Fruit fly (Drosophila melanogaster): ENCODE results near the gene Ype.
A peak's percentile ranks its signal among the peaks of the same experiment; 100 is the strongest.

Gene Ype

DNA sequence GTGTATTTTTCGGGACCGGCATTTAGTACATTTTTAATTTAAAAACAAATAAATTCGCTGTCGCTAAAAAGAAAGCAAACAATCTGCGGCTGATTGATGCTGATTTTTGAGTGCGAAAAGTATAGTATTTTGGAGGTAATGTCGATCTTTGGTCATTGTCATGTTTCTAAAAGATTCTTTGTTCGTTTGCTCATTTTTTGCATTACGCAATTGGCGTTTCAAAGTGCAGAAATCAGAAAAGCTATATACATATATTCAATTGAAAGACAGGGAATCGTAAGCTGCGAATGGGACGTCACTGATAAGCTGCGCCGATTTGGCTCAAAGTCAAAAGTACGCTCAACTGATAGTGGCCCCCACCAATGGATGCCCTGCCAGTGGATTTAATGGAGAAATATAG is 14.7 kb downstream of the Ype start:
- no peak for TF ChIP-seq CG12768 (GFP tag; optimal IDR thresholded peaks at IDR 0.05)
- no peak for TF ChIP-seq bab1 (GFP tag; optimal IDR thresholded peaks at IDR 0.05)
- TF ChIP-seq Mnt (GFP tag; optimal IDR thresholded peaks at IDR 0.05), result no peak
- TF ChIP-seq pad (GFP tag; optimal IDR thresholded peaks at IDR 0.05), result no peak
- no peak for TF ChIP-seq CG33017 (tag; optimal IDR thresholded peaks at IDR 0.05)
- no peak for TF ChIP-seq cnc (optimal IDR thresholded peaks at IDR 0.05)
- no peak for TF ChIP-seq tj (GFP tag; optimal IDR thresholded peaks at IDR 0.05)
- no peak for TF ChIP-seq CG1620 (GFP tag; optimal IDR thresholded peaks at IDR 0.05)
- TF ChIP-seq CG7045 (GFP tag; optimal IDR thresholded peaks at IDR 0.05), result no peak
- no peak for TF ChIP-seq ovo (GFP tag; optimal IDR thresholded peaks at IDR 0.05)
- no peak for TF ChIP-seq toe (GFP tag; optimal IDR thresholded peaks at IDR 0.05)

- TF ChIP-seq CG11617 (GFP tag; optimal IDR thresholded peaks at IDR 0.05), result no peak
- TF ChIP-seq ovo (GFP tag; optimal IDR thresholded peaks at IDR 0.05), result peak; percentile 65
Measured at dm6 chrX:13371704-13372049, 15.5 kb downstream of the Ype start.

dm6 chrX:13370826-13371703 is 16.2 kb downstream of the Ype start:
- TF ChIP-seq tj (GFP tag; optimal IDR thresholded peaks at IDR 0.05) (peak; percentile 28), CG1620 (GFP tag; optimal IDR thresholded peaks at IDR 0.05) (peak; percentile 21), Clk (GFP tag; optimal IDR thresholded peaks at IDR 0.05) (no peak), CG11617 (GFP tag; optimal IDR thresholded peaks at IDR 0.05) (peak; percentile 35), cic (GFP tag; optimal IDR thresholded peaks at IDR 0.05) (peak; percentile 22), bab1 (GFP tag; optimal IDR thresholded peaks at IDR 0.05) (peak; percentile 53), pad (GFP tag; optimal IDR thresholded peaks at IDR 0.05) (no peak), CG7101 (tag; optimal IDR thresholded peaks at IDR 0.05) (peak; percentile 32), CG33017 (tag; optimal IDR thresholded peaks at IDR 0.05) (no peak), CG12768 (GFP tag; optimal IDR thresholded peaks at IDR 0.05) (peak; percentile 25), ovo (GFP tag; optimal IDR thresholded peaks at IDR 0.05) (no peak), toe (GFP tag; optimal IDR thresholded peaks at IDR 0.05) (peak; percentile 6), kay (GFP tag; ENCODE audit: borderline replicate concordance) (peak; percentile 72), Crg-1 (GFP tag; optimal IDR thresholded peaks at IDR 0.05) (peak; percentile 37), Mnt (GFP tag; optimal IDR thresholded peaks at IDR 0.05) (peak; percentile 72), CG14711 (tag; optimal IDR thresholded peaks at IDR 0.05) (peak; percentile 27)

dm6 chrX:13370306-13370705 is 16.9 kb downstream of the Ype start, which contains the start of gene CG1640:
CG1640 (plus strand) TSS chrX:13370606.
- TF ChIP-seq kay (GFP tag; ENCODE audit: borderline replicate concordance), result peak; percentile 19
- no peak for TF ChIP-seq tj (GFP tag; optimal IDR thresholded peaks at IDR 0.05)

dm6 chrX:13369438-13369837 is 17.8 kb downstream of the Ype start:
- TF ChIP-seq CG7045 (GFP tag; optimal IDR thresholded peaks at IDR 0.05) (no peak), tj (GFP tag; optimal IDR thresholded peaks at IDR 0.05) (no peak)

dm6 chrX:13368149-13368548 is 19.1 kb downstream of the Ype start, which contains the start of gene dmrt11E:
dmrt11E (plus strand) TSS chrX:13368191.
- TF ChIP-seq pad (GFP tag; optimal IDR thresholded peaks at IDR 0.05) (no peak), Mnt (GFP tag; optimal IDR thresholded peaks at IDR 0.05) (no peak), CG14711 (tag; optimal IDR thresholded peaks at IDR 0.05) (no peak), ovo (GFP tag; optimal IDR thresholded peaks at IDR 0.05) (no peak), toe (GFP tag; optimal IDR thresholded peaks at IDR 0.05) (no peak)

DNA sequence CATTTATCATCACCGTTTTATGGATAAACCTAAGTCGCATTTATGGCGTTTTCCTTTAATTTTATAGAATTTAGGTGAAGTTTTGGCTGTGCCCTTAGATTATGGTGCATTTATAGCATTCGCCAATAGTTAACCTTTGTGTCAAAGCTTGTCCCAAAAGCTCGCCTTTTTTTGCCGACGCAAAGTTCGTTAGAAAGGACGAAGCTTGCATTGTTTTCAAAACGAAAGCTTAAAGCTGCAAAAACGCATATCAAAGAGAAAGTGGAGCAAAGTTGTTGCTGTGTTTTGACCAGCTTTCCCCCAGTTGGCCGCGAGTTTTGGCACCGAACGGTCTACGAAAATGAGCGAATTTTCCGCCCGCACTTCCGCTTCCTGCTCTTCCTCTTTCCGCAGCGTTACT is 28.3 kb downstream of the Ype start, which contains the start of gene Syt12:
TSS of gene Syt12 (plus strand) at position 301 of the 400 bp plus-strand sequence.
- TF ChIP-seq cic (GFP tag; optimal IDR thresholded peaks at IDR 0.05) (no peak), CG1620 (GFP tag; optimal IDR thresholded peaks at IDR 0.05) (no peak), Clk (GFP tag; optimal IDR thresholded peaks at IDR 0.05) (no peak), CG11617 (GFP tag; optimal IDR thresholded peaks at IDR 0.05) (no peak), toe (GFP tag; optimal IDR thresholded peaks at IDR 0.05) (no peak), cnc (optimal IDR thresholded peaks at IDR 0.05) (no peak)

DNA sequence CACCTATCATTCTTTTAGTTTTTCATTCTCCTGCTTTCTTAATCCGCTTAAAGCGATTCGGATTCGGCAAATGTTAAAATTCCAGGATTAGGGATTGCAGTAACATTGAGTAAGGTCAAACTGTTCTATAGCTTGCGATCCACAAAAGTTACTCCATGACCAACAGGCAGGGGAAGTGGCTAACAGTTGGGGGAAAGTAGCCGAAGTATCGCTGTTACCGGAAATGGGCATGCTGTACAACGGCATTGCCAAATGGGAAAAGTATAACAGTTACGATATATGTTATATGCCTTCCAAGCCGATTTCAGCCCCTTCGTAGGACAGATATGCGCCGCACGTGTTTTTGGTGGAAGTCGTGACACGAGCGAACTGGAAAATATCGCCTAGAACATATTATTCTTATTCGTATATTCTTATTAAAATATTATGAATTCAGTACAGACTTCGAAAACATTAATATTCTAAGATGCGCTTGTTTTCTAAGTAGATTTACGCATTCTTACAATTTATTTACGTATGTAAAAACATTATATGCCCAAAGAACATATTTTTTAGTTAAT is 28.9 kb downstream of the Ype start:
- TF ChIP-seq ovo (GFP tag; optimal IDR thresholded peaks at IDR 0.05) (no peak), pad (GFP tag; optimal IDR thresholded peaks at IDR 0.05) (peak; percentile 96)
